Fruit fly (Drosophila melanogaster): ENCODE measurements around the gene Polr2L.

DNA sequence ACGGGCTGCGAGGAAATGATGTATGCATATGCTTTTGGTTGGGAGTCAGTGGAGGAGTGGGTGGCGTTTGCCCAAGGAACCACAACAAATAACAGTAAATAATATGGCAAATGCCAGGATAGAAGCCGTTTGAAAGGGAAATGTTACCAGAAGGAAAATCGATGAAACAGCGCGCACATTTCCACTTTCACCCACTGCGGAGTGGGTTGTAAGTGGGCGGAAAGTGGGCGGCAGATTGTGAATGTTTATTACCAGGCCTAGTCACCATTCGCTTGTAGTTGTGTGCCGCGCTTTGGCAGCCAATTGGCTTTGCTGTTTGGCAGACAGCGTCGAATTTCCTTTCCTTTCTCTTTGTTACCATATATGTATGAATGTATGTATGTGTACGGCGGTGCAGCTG lies 45.6 kb upstream of the Polr2L start:
- no peak for TF ChIP-seq YL-1 (GFP tag; optimal IDR thresholded peaks at IDR 0.05)
- no peak for TF ChIP-seq pzg (GFP tag; optimal IDR thresholded peaks at IDR 0.05)
- TF ChIP-seq C15 (GFP tag; IDR thresholded peaks at IDR 0.05): no peak
- TF ChIP-seq Rx (GFP tag; IDR thresholded peaks at IDR 0.05): no peak
- no peak for TF ChIP-seq B-H2 (GFP tag; optimal IDR thresholded peaks at IDR 0.05)
- TF ChIP-seq Ada2b (GFP tag; IDR thresholded peaks at IDR 0.05): no peak
- no peak for TF ChIP-seq Hmx (GFP tag; optimal IDR thresholded peaks at IDR 0.05)
- TF ChIP-seq CG9932 (GFP tag; IDR thresholded peaks at IDR 0.05): no peak
- no peak for TF ChIP-seq ind (GFP tag; optimal IDR thresholded peaks at IDR 0.05)

All from whole organism, embryonic.